Worm (Caenorhabditis elegans): ENCODE data around the gene W02A2.5.

ce11 chrIV:13354044-13354443 lies 11.4 kb downstream of the W02A2.5 start:
- TF ChIP-seq ama-1 (optimal IDR thresholded peaks at IDR 0.05), result no peak
- no peak for TF ChIP-seq dpl-1 (GFP tag; optimal IDR thresholded peaks at IDR 0.05)
- no peak for TF ChIP-seq daf-12 (tag; optimal IDR thresholded peaks at IDR 0.05)
- TF ChIP-seq lin-15B (tag; optimal IDR thresholded peaks at IDR 0.05), result no peak
- no peak for TF ChIP-seq dmd-8 (GFP tag; IDR thresholded peaks at IDR 0.05)
- no peak for TF ChIP-seq cey-2 (tag; optimal IDR thresholded peaks at IDR 0.05; ENCODE audit: borderline replicate concordance, insufficient read depth)

Data from whole organism, L4 larva.